Fruit fly (Drosophila melanogaster) whole organism, wandering third instar larva: Measurements from ENCODE around the gene MED4.

ENCODE experiments used
- Abd-B ChIP-seq: fragments of >200 bp; optimal IDR thresholded peaks from 2 replicates; lab custom pipeline; 2017; ENCODE audit warnings: missing biosample characterization, missing genetic modification characterization
- CG32264 ChIP-seq: fragments of 200-800 bp; sonication (Bioruptor generic); optimal IDR thresholded peaks from 2 replicates; lab custom pipeline; 2016; ENCODE audit warnings: missing biosample characterization, missing genetic modification characterization
- CG9705 ChIP-seq: fragments of 200-800 bp; sonication (Bioruptor generic); optimal IDR thresholded peaks from 2 replicates; lab custom pipeline; 2018; ENCODE audit warnings: missing biosample characterization, mild to moderate bottlenecking, missing genetic modification characterization
- CrebA ChIP-seq: fragments of 200-800 bp; sonication (Bioruptor generic); optimal IDR thresholded peaks from 2 replicates; lab custom pipeline; 2016; ENCODE audit warnings: missing biosample characterization, mild to moderate bottlenecking, missing genetic modification characterization, borderline replicate concordance
- Dfd ChIP-seq: fragments of >200 bp; optimal IDR thresholded peaks from 2 replicates; lab custom pipeline; 2017; ENCODE audit warnings: missing biosample characterization, missing genetic modification characterization
- Dif ChIP-seq: fragments of 200-275, 200-300 bp; sonication (Bioruptor generic); optimal IDR thresholded peaks from 2 replicates; lab custom pipeline; 2018; ENCODE audit warnings: missing biosample characterization, missing genetic modification characterization; ENCODE audit not compliant: partially characterized antibody
- GATAd ChIP-seq: sonication (Bioruptor generic); optimal IDR thresholded peaks from 2 replicates; lab custom pipeline; 2016; ENCODE audit warnings: missing biosample characterization, missing genetic modification characterization
- HLH106 ChIP-seq: fragments of 200-800 bp; optimal IDR thresholded peaks from 3 replicates; lab custom pipeline; 2019; ENCODE audit warnings: missing biosample characterization, mild to moderate bottlenecking, missing genetic modification characterization, moderate library complexity
- Hnf4 ChIP-seq: fragments of 200-800 bp; sonication (Bioruptor generic); optimal IDR thresholded peaks from 2 replicates; lab custom pipeline; 2016; ENCODE audit warnings: missing biosample characterization, mild to moderate bottlenecking, missing genetic modification characterization
- Hr78 ChIP-seq: fragments of >200 bp; optimal IDR thresholded peaks from 2 replicates; lab custom pipeline; 2017; ENCODE audit warnings: missing biosample characterization, missing genetic modification characterization
- Hr83 ChIP-seq: fragments of 200-300 bp; sonication (Bioruptor generic); optimal IDR thresholded peaks from 2 replicates; lab custom pipeline; 2016; ENCODE audit warnings: missing biosample characterization, mild to moderate bottlenecking, missing genetic modification characterization, moderate library complexity; ENCODE audit not compliant: poor library complexity, severe bottlenecking
- Jra ChIP-seq: sonication (Bioruptor generic); optimal IDR thresholded peaks from 2 replicates; lab custom pipeline; 2016; ENCODE audit warnings: missing biosample characterization, missing genetic modification characterization
- Mio ChIP-seq: sonication (Bioruptor generic); optimal IDR thresholded peaks from 2 replicates; lab custom pipeline; 2016; ENCODE audit warnings: missing biosample characterization, missing genetic modification characterization
- Myc ChIP-seq: fragments of >200 bp; optimal IDR thresholded peaks from 2 replicates; lab custom pipeline; 2017
- N ChIP-seq: fragments of >200 bp; optimal IDR thresholded peaks from 2 replicates; lab custom pipeline; 2018; ENCODE audit warnings: missing biosample characterization, missing external identifiers, missing genetic modification characterization
- OdsH ChIP-seq: fragments of 200-800 bp; sonication (Bioruptor generic); optimal IDR thresholded peaks from 2 replicates; lab custom pipeline; 2016; ENCODE audit warnings: missing biosample characterization, mild to moderate bottlenecking, missing genetic modification characterization
- Rel ChIP-seq, 2 experiments: fragments of 200-800 bp; sonication (Bioruptor generic) in 1 of 2; optimal IDR thresholded peaks; 2 replicates in 1 of 2; 3 replicates in 1 of 2; lab custom pipeline; 2016 to 2019; ENCODE audit warnings: mild to moderate bottlenecking in 2 of 2, missing biosample characterization in 2 of 2, missing genetic modification characterization in 2 of 2, moderate library complexity in 1 of 2
- Sp1 ChIP-seq: fragments of 200-800 bp; sonication (Bioruptor generic); optimal IDR thresholded peaks from 3 replicates; lab custom pipeline; 2019; ENCODE audit warnings: missing biosample characterization, mild to moderate bottlenecking, missing genetic modification characterization, moderate library complexity
- Vsx2 ChIP-seq: fragments of 200-300, 225-300 bp; sonication (Bioruptor generic); optimal IDR thresholded peaks from 2 replicates; lab custom pipeline; 2018; ENCODE audit warnings: missing biosample characterization, missing genetic modification characterization; ENCODE audit not compliant: partially characterized antibody
- br ChIP-seq: fragments of 200-800 bp; sonication (Bioruptor generic); optimal IDR thresholded peaks from 2 replicates; lab custom pipeline; 2016; ENCODE audit warnings: missing biosample characterization, missing genetic modification characterization
- brk ChIP-seq: fragments of 200-800 bp; sonication (Bioruptor generic); optimal IDR thresholded peaks from 2 replicates; lab custom pipeline; 2016; ENCODE audit warnings: missing biosample characterization, mild to moderate bottlenecking, missing genetic modification characterization
- dl ChIP-seq, 2 experiments: fragments of 175-275, 200-275 bp in 1 of 2; fragments of 200-275 bp in 1 of 2; sonication (Bioruptor generic); optimal IDR thresholded peaks; lab custom pipeline; 2018; ENCODE audit warnings: mild to moderate bottlenecking in 2 of 2, missing biosample characterization in 2 of 2, missing genetic modification characterization in 2 of 2, moderate library complexity in 2 of 2; ENCODE audit not compliant: partially characterized antibody in 2 of 2, insufficient read depth in 1 of 2
- dmrt93B ChIP-seq: fragments of 200-800 bp; sonication (Bioruptor generic); optimal IDR thresholded peaks from 2 replicates; lab custom pipeline; 2018; ENCODE audit warnings: missing biosample characterization, mild to moderate bottlenecking, missing genetic modification characterization
- dsf ChIP-seq: sonication (Bioruptor generic); optimal IDR thresholded peaks from 2 replicates; lab custom pipeline; 2016; ENCODE audit warnings: missing biosample characterization, missing genetic modification characterization, borderline replicate concordance
- ey ChIP-seq: fragments of 200-800 bp; sonication (Bioruptor generic); optimal IDR thresholded peaks from 2 replicates; lab custom pipeline; 2016; ENCODE audit warnings: missing biosample characterization, missing genetic modification characterization
- foxo ChIP-seq, 2 experiments: fragments of 200-800 bp; sonication (Bioruptor generic); optimal IDR thresholded peaks; 2 replicates in 1 of 2; 3 replicates in 1 of 2; lab custom pipeline; 2016 to 2017; ENCODE audit warnings: missing biosample characterization in 2 of 2, missing genetic modification characterization in 2 of 2
- fru ChIP-seq: fragments of 200-800 bp; sonication (Bioruptor generic); optimal IDR thresholded peaks from 3 replicates; lab custom pipeline; 2016; ENCODE audit warnings: missing biosample characterization, mild to moderate bottlenecking, missing genetic modification characterization
- h ChIP-seq: fragments of 200-800 bp; sonication (Bioruptor generic); optimal IDR thresholded peaks from 3 replicates; lab custom pipeline; 2016; ENCODE audit warnings: missing biosample characterization, mild to moderate bottlenecking, missing genetic modification characterization
- jim ChIP-seq: fragments of 175-275, 200-325 bp; sonication (Bioruptor generic); optimal IDR thresholded peaks from 2 replicates; lab custom pipeline; 2016; ENCODE audit warnings: missing biosample characterization, mild to moderate bottlenecking, missing genetic modification characterization
- lola ChIP-seq: fragments of >200 bp; optimal IDR thresholded peaks from 2 replicates; lab custom pipeline; 2017; ENCODE audit warnings: missing biosample characterization, missing genetic modification characterization
- pan ChIP-seq: fragments of >200 bp; optimal IDR thresholded peaks from 2 replicates; lab custom pipeline; 2017
- psq ChIP-seq: fragments of 200-800 bp; sonication (Bioruptor generic); optimal IDR thresholded peaks from 3 replicates; lab custom pipeline; 2017; ENCODE audit warnings: missing biosample characterization, mild to moderate bottlenecking, missing genetic modification characterization, moderate library complexity
- rgr ChIP-seq: fragments of 200-800 bp; sonication (Bioruptor generic); optimal IDR thresholded peaks from 3 replicates; lab custom pipeline; 2016; ENCODE audit warnings: missing biosample characterization, mild to moderate bottlenecking, missing genetic modification characterization
- sage ChIP-seq: fragments of 200-800 bp; sonication (Bioruptor generic); optimal IDR thresholded peaks from 2 replicates; lab custom pipeline; 2016; ENCODE audit warnings: missing biosample characterization, mild to moderate bottlenecking, missing genetic modification characterization
- sv ChIP-seq: fragments of 200-800 bp; sonication (Bioruptor generic); optimal IDR thresholded peaks from 3 replicates; lab custom pipeline; 2016; ENCODE audit warnings: missing biosample characterization, missing genetic modification characterization
- tai ChIP-seq: sonication (Bioruptor generic); optimal IDR thresholded peaks from 2 replicates; lab custom pipeline; 2016; ENCODE audit warnings: missing biosample characterization, missing genetic modification characterization
- usp ChIP-seq: fragments of >200 bp; optimal IDR thresholded peaks from 2 replicates; lab custom pipeline; 2017; ENCODE audit warnings: missing biosample characterization, missing genetic modification characterization
- woc ChIP-seq: sonication (Bioruptor generic); optimal IDR thresholded peaks from 2 replicates; lab custom pipeline; 2016; ENCODE audit warnings: missing biosample characterization, mild to moderate bottlenecking, missing genetic modification characterization

The MED4 gene

DNA sequence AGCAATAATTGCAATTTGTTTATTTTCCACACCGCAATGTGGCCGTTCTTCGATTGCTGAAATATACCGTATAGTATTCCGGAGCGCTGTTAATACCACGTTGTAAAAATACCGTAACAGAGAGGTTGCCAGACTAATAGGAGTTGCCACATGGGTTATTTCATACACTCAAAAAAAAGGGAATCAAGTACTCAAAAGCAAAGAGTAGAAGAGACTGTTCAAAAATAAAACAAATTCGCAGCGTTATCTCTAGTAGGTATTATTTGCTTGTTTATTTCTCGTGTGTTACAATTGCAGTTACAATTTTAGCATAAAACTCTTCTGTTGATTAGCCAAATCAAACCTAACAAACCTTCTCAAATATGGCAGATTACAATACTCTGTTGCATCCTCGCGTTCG is at the start of gene MED4:
TSS of gene MED4 (minus strand) at position 59 of the 400 bp plus-strand sequence.
- TF ChIP-seq jim (peak; percentile 45), Abd-B (GFP tag; lab: Kevin White, UChicago) (no peak), lola (GFP tag; lab: Kevin White, UChicago) (no peak), woc (GFP tag; lab: Kevin White, UChicago) (peak; percentile 38), HLH106 (peak; percentile 56), h (peak; percentile 68), CG32264 (GFP tag; lab: Kevin White, UChicago) (peak; percentile 20), br (GFP tag; lab: Kevin White, UChicago) (peak; percentile 59), psq (peak; percentile 55), Mio (GFP tag; lab: Kevin White, UChicago) (no peak), brk (GFP tag; lab: Kevin White, UChicago) (no peak), dsf (no peak), Dif (GFP tag; lab: Kevin White, UChicago) (no peak), foxo (GFP tag; optimal IDR thresholded peaks at IDR 0.05; lab: Kevin White, UChicago) (peak in 1 of 2 experiments; percentile 81), CG9705 (GFP tag; lab: Kevin White, UChicago) (peak; percentile 41), usp (GFP tag; lab: Kevin White, UChicago) (no peak), Hr83 (GFP tag; lab: Kevin White, UChicago) (peak; percentile 81), Hnf4 (GFP tag; lab: Kevin White, UChicago) (no peak), rgr (GFP tag; lab: Kevin White, UChicago) (peak; percentile 78), Dfd (GFP tag; lab: Kevin White, UChicago) (no peak), OdsH (GFP tag; lab: Kevin White, UChicago) (peak; percentile 69), Jra (peak; percentile 43), tai (no peak), dmrt93B (GFP tag; lab: Kevin White, UChicago) (peak; percentile 21), fru (peak; percentile 67), sv (GFP tag; lab: Kevin White, UChicago) (peak; percentile 82), CrebA (GFP tag; lab: Kevin White, UChicago) (no peak), ey (peak; percentile 76), pan (lab: Kevin White, UChicago) (no peak), N (GFP tag; lab: Kevin White, UChicago) (no peak), sage (GFP tag; lab: Kevin White, UChicago) (no peak), dl (GFP tag; optimal IDR thresholded peaks at IDR 0.05; lab: Kevin White, UChicago; ENCODE audit: insufficient read depth in 1 of 2, partially characterized antibody in 2 of 2) (no peak), Hr78 (no peak), GATAd (no peak), Myc (no peak), Sp1 (GFP tag; lab: Kevin White, UChicago) (peak; percentile 55), Vsx2 (no peak), Rel (GFP tag; optimal IDR thresholded peaks at IDR 0.05; lab: Kevin White, UChicago) (no peak), Rel (tag; optimal IDR thresholded peaks at IDR 0.05; lab: Kevin White, UChicago) (peak; percentile 15)

DNA sequence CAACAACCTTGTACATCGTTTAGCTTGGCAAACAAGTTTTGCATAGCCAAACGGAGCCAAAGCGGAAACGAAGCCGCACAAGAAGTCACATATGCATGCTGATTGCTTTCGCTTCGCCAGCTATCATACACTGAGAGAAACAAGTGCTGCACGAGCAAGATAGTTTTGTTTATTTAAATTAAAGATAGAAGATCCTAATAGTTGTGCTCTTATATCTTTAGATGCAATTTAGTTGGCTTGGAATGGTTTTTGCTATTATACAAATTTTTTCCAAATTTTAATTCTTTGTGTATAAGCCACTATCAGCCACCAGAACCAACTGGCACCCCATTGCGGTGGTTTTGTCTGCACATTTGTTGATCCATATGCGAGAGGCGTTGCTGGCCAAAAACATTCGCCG is 33.2 kb upstream of the MED4 start:
- TF ChIP-seq GATAd (no peak), CG32264 (GFP tag; lab: Kevin White, UChicago) (no peak), jim (no peak), Vsx2 (no peak)
- TF ChIP-seq, all 38 proteins: peak for 0

dm6 chr3L:7263757-7264516 is 13.6 kb upstream of the MED4 start, which contains the start of gene CG14830:
Gene CG14830 (minus strand): TSS chr3L:7263920.
- peak; percentile 3 for TF ChIP-seq fru
- no peak for TF ChIP-seq Hr83 (GFP tag; lab: Kevin White, UChicago)
- TF ChIP-seq Vsx2, result peak; percentile 81
- TF ChIP-seq Mio (GFP tag; lab: Kevin White, UChicago), result no peak
- peak; percentile 63 to 77 for TF ChIP-seq dl (GFP tag; optimal IDR thresholded peaks at IDR 0.05; lab: Kevin White, UChicago; ENCODE audit: insufficient read depth in 1 of 2, partially characterized antibody in 2 of 2)
- peak; percentile 61 for TF ChIP-seq jim
- TF ChIP-seq br (GFP tag; lab: Kevin White, UChicago), result no peak
- TF ChIP-seq Dif (GFP tag; lab: Kevin White, UChicago), result peak; percentile 90
- no peak for TF ChIP-seq lola (GFP tag; lab: Kevin White, UChicago)
- TF ChIP-seq Hnf4 (GFP tag; lab: Kevin White, UChicago), result no peak
- TF ChIP-seq brk (GFP tag; lab: Kevin White, UChicago), result no peak
- TF ChIP-seq CG9705 (GFP tag; lab: Kevin White, UChicago), result no peak
- TF ChIP-seq Abd-B (GFP tag; lab: Kevin White, UChicago), result no peak
- TF ChIP-seq woc (GFP tag; lab: Kevin White, UChicago), result no peak
- TF ChIP-seq dsf, result no peak
- TF ChIP-seq Rel (GFP tag; optimal IDR thresholded peaks at IDR 0.05; lab: Kevin White, UChicago), result no peak
- no peak for TF ChIP-seq Rel (tag; optimal IDR thresholded peaks at IDR 0.05; lab: Kevin White, UChicago)
- TF ChIP-seq, all 38 proteins: peak for 5
